Worm (Caenorhabditis elegans): ENCODE results near the gene nhr-228.

- TF ChIP-seq ceh-24 (tag; optimal IDR thresholded peaks at IDR 0.05) (no peak), rnt-1 (tag; optimal IDR thresholded peaks at IDR 0.05) (no peak), pqm-1 (tag; optimal IDR thresholded peaks at IDR 0.05) (no peak), zip-5 (tag; optimal IDR thresholded peaks at IDR 0.05) (no peak), K09A11.1 (tag; optimal IDR thresholded peaks at IDR 0.05; ENCODE audit: insufficient read depth) (no peak), elt-4 (tag; optimal IDR thresholded peaks at IDR 0.05) (no peak), odd-2 (tag; optimal IDR thresholded peaks at IDR 0.05) (no peak), sox-2 (GFP tag; IDR thresholded peaks at IDR 0.05) (no peak), lin-11 (tag; optimal IDR thresholded peaks at IDR 0.05) (no peak)
Measured at ce11 chrV:2260660-2261059, 20.9 kb upstream of the nhr-228 start, which contains the start of gene F41B5.12.
